Fruit fly (Drosophila melanogaster): ENCODE measurements around the gene CG1146.

DNA sequence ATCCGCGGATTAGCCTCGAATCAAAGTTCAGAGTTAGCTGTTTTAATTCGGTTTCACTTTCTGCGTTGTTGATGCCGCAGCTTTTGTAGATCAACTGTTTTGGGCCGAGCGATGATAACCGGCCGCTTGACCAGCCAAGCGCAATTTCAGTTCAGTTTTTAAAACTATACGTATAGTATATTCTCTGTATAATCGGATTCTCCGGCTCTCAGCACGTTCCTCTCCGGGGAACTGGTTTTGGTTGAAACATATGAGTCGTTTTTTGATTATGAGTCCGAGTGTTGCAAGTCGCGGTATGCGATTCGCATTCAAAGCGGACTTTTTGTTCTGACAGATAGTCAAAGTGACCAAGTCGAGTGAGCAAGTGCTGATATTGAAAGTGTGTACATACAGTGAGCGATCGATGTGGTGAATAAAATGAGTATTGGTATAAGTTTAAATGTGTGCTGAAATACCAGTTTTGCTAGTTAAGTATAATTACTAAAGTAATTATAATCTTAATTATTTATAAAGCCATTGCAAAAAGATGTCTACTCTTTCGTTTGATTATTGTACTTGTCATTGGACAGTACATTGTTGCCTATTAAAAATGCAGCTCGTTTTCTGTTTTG lies 10.2 kb upstream of the CG1146 start, which contains the start of gene Cyp4d20:
- no peak for TF ChIP-seq az2 (GFP tag; optimal IDR thresholded peaks at IDR 0.05)
- TF ChIP-seq crp (GFP tag; optimal IDR thresholded peaks at IDR 0.05): no peak
- TF ChIP-seq CG10462 (GFP tag; optimal IDR thresholded peaks at IDR 0.05): no peak
- TF ChIP-seq kni (GFP tag; optimal IDR thresholded peaks at IDR 0.05): no peak
